Worm (Caenorhabditis elegans) whole organism, L1 larva: ENCODE data around the gene C14C6.6.

Experiments
- aly-2 ChIP-seq: fragments of 150-350 bp; optimal IDR thresholded peaks from 2 replicates; lab custom pipeline; 2014; ENCODE audit warnings: missing biosample characterization, missing genetic modification characterization
- blmp-1 ChIP-seq: fragments of 150-350 bp; optimal IDR thresholded peaks from 2 replicates; lab custom pipeline; 2014; ENCODE audit warnings: missing biosample characterization, missing genetic modification characterization
- dpl-1 ChIP-seq, 3 experiments: fragments of 150-350 bp in 2 of 3; sonication (generic microtip) in 1 of 3; optimal IDR thresholded peaks; 2 replicates each; lab custom pipeline; 2014 to 2017; ENCODE audit warnings: missing biosample characterization in 3 of 3, missing genetic modification characterization in 3 of 3, missing genetic modification reagents in 3 of 3
- elt-3 ChIP-seq, 6 experiments: fragments of 150-350 bp in 1 of 6; sonication (generic microtip); optimal IDR thresholded peaks; 2 replicates each; lab custom pipeline; 2017 to 2018; ENCODE audit warnings: missing biosample characterization in 6 of 6, missing genetic modification characterization in 6 of 6, inconsistent platforms in 1 of 6
- hpl-2 ChIP-seq: fragments of 150-350 bp; optimal IDR thresholded peaks from 2 replicates; lab custom pipeline; 2014; ENCODE audit warnings: missing biosample characterization, missing genetic modification reagents, missing genetic modification characterization
- lir-3 ChIP-seq: sonication (generic microtip); optimal IDR thresholded peaks from 2 replicates; lab custom pipeline; 2016; ENCODE audit warnings: mild to moderate bottlenecking, missing genetic modification characterization, moderate library complexity, missing compliant biosample characterization; ENCODE audit not compliant: poor library complexity
- mep-1 ChIP-seq: fragments of 150-350 bp; optimal IDR thresholded peaks from 2 replicates; lab custom pipeline; 2014; ENCODE audit warnings: missing biosample characterization, missing genetic modification characterization
- nhr-237 ChIP-seq: fragments of 150-350 bp; optimal IDR thresholded peaks from 2 replicates; lab custom pipeline; 2014; ENCODE audit warnings: missing biosample characterization, missing genetic modification characterization
- nhr-77 ChIP-seq: fragments of 150-350 bp; optimal IDR thresholded peaks from 2 replicates; lab custom pipeline; 2014; ENCODE audit warnings: missing biosample characterization, missing genetic modification characterization
- pqm-1 ChIP-seq: sonication (generic microtip); optimal IDR thresholded peaks from 3 replicates; lab custom pipeline; 2017; ENCODE audit warnings: missing biosample characterization, missing genetic modification characterization

DNA sequence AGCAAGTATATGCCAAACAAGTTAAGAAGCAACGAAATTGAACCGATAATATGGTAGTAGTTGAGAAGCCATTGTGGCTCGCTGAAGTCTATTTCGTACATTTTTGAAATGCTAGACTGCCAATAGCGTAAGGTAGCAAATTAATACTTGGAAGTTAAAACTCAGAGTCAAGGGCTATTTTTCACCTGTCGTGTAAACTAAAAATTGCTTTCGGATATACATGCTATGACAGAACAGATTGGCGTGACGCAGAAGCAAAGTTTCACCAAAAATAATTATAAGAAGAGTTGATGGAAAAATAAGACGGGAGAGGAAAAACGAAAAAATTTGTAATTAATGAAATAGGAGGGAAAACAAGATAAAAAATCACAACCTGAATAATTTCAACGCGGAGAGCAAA is 18.1 kb upstream of the C14C6.6 start, which contains the start of gene sri-73:
- TF ChIP-seq nhr-237 (tag; lab: Kevin White, UChicago): no peak
- TF ChIP-seq blmp-1 (tag; lab: Kevin White, UChicago): no peak
- no peak for TF ChIP-seq aly-2 (tag; lab: Kevin White, UChicago)
- no peak for TF ChIP-seq hpl-2 (GFP tag; lab: Kevin White, UChicago)
- no peak for TF ChIP-seq pqm-1 (tag; lab: Kevin White, UChicago)
- TF ChIP-seq nhr-77 (tag; lab: Kevin White, UChicago): no peak
- no peak for TF ChIP-seq mep-1
- no peak for TF ChIP-seq elt-3 (tag; optimal IDR thresholded peaks at IDR 0.05; lab: Kevin White, UChicago)
- TF ChIP-seq dpl-1 (GFP tag; optimal IDR thresholded peaks at IDR 0.05; lab: Kevin White, UChicago): no peak
- no peak for TF ChIP-seq lir-3 (tag; lab: Kevin White, UChicago)
